Fruit fly (Drosophila melanogaster): Measurements from ENCODE around the gene CG31251.

DNA sequence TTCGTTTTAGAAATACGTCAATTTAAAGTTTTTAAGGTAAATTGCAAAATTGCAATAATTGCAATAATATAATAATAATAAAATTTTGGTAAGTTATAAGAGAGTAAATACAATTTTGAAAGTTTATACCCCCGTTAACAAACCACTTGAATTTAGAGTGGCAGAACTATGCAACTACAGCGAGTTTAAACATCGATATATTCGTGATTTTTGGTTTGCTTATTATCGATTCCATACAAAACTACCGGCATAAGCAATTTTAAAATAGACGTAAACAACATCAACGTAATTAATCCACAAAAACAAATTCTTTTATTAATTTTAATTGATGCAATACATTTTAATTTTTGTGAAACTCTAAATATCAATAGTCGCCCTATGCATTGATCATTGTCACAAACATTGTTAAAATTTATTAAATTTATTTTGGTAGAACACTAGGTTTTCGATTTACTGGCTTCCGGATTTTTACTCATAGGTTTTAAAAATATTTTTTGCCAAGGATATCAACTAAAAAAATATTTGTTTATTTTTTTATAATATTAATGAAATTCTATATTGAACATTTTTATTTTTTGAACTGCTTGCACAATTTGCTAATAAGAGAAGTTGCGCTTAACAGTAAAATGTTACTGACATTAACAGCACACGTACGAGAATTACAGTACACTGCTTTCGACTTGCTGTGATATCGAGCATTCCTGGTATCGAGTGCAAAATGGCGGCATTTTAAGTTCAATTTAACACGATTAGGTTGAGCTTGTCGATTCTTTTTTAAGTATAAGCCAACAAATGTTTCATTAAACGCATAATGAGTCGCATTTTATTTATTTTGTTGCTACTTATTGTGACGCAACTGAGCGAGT is 34.3 kb upstream of the CG31251 start, which contains the start of gene Pxt:
- TF ChIP-seq CG15710 (tag; optimal IDR thresholded peaks at IDR 0.05) (no peak), gl (tag; optimal IDR thresholded peaks at IDR 0.05) (no peak), CG8301 (tag; optimal IDR thresholded peaks at IDR 0.05) (no peak), CG34367 (tag; optimal IDR thresholded peaks at IDR 0.05) (no peak), CG14655 (GFP tag; optimal IDR thresholded peaks at IDR 0.05) (no peak), fd96Ca (GFP tag; IDR thresholded peaks at IDR 0.05) (no peak), CG4496 (GFP tag; IDR thresholded peaks at IDR 0.05) (no peak)
